Worm (Caenorhabditis elegans) whole organism, young adult: Measurements from ENCODE around the gene W02F12.2.

ENCODE experiments used
- F49E8.2 ChIP-seq: sonication (generic microtip); optimal IDR thresholded peaks from 3 replicates; lab custom pipeline; 2017; ENCODE audit warnings: missing genetic modification characterization, mild to moderate bottlenecking, missing compliant biosample characterization, antibody characterized with exemption, moderate library complexity; ENCODE audit not compliant: insufficient read depth
- ama-1 ChIP-seq, 3 experiments: fragments of 150-350 bp in 1 of 3; sonication (generic microtip) in 2 of 3; optimal IDR thresholded peaks; 2 replicates each; lab custom pipeline; 2014 to 2018; ENCODE audit warnings: missing biosample characterization in 2 of 3, missing genetic modification characterization in 2 of 3, missing genetic modification reagents in 2 of 3
- ceh-91 ChIP-seq: fragments of 200-800 bp; sonication (Bioruptor generic); IDR thresholded peaks from 2 replicates; pipeline ENCODE4 v1.3.6; 2022; ENCODE audit warnings: missing genetic modification reagents, missing genetic modification characterization, missing compliant biosample characterization
- dox-1 ChIP-seq: fragments of 200-800 bp; sonication (Bioruptor generic); IDR thresholded peaks from 2 replicates; pipeline ENCODE4 v1.3.6; 2022; ENCODE audit warnings: missing genetic modification reagents, missing genetic modification characterization, missing compliant biosample characterization
- fkh-3 ChIP-seq: sonication (generic microtip); optimal IDR thresholded peaks from 2 replicates; lab custom pipeline; 2016; ENCODE audit warnings: mild to moderate bottlenecking, missing genetic modification characterization, missing compliant biosample characterization
- snpc-1.3 ChIP-seq: sonication (generic microtip); optimal IDR thresholded peaks from 2 replicates; lab custom pipeline; 2017; ENCODE audit warnings: missing genetic modification characterization, mild to moderate bottlenecking, missing compliant biosample characterization, antibody characterized with exemption, moderate library complexity, missing genotype, missing genetic modification reagents; ENCODE audit not compliant: insufficient read depth
- unc-62 ChIP-seq: fragments of 150-350 bp; optimal IDR thresholded peaks from 2 replicates; lab custom pipeline; 2014; ENCODE audit warnings: missing biosample characterization, missing genetic modification reagents, missing genetic modification characterization

ce11 chrV:6685499-6685898 lies 12.0 kb downstream of the W02F12.2 start:
- no peak for TF ChIP-seq snpc-1.3
- TF ChIP-seq F49E8.2: no peak
- no peak for TF ChIP-seq ceh-91 (GFP tag; lab: Robert Waterston, UW)
- no peak for TF ChIP-seq unc-62 (GFP tag; lab: Kevin White, UChicago)
- TF ChIP-seq dox-1 (GFP tag; lab: Robert Waterston, UW): no peak
- TF ChIP-seq fkh-3 (tag; lab: Kevin White, UChicago): no peak
- no peak for TF ChIP-seq ama-1 (optimal IDR thresholded peaks at IDR 0.05; lab: Kevin White, UChicago)
- TF ChIP-seq ama-1 (GFP tag; optimal IDR thresholded peaks at IDR 0.05; lab: Kevin White, UChicago): no peak
